Fruit fly (Drosophila melanogaster): ENCODE results near the gene CG10680.

CG10680 gene

dm6 chr2L:19941352-19941851, 22.5 kb upstream of the CG10680 start (continued):
- TF ChIP-seq Stat92E (GFP tag; optimal IDR thresholded peaks at IDR 0.05) = no peak
- TF ChIP-seq ems (GFP tag; optimal IDR thresholded peaks at IDR 0.05) = peak; percentile 56
- peak; percentile 63 for TF ChIP-seq trh (GFP tag; optimal IDR thresholded peaks at IDR 0.05)
- no peak for TF ChIP-seq B-H2 (GFP tag; optimal IDR thresholded peaks at IDR 0.05)
- peak; percentile 84 for TF ChIP-seq HmgZ (tag; optimal IDR thresholded peaks at IDR 0.05)
- peak; percentile 96 for TF ChIP-seq Dbx (GFP tag; IDR thresholded peaks at IDR 0.05)
- peak; percentile 81 for TF ChIP-seq sens-2 (GFP tag; IDR thresholded peaks at IDR 0.05)
- peak; percentile 82 to 83 for TF ChIP-seq chif (GFP tag; optimal IDR thresholded peaks at IDR 0.05)
- peak; percentile 84 for TF ChIP-seq BtbVII (GFP tag; optimal IDR thresholded peaks at IDR 0.05)
- peak; percentile 76 for TF ChIP-seq Myb (GFP tag; optimal IDR thresholded peaks at IDR 0.05)
- peak; percentile 70 for TF ChIP-seq CG12942 (GFP tag; optimal IDR thresholded peaks at IDR 0.05)
- peak; percentile 90 for TF ChIP-seq Awh (GFP tag; IDR thresholded peaks at IDR 0.05)
- TF ChIP-seq Sox100B (GFP tag; optimal IDR thresholded peaks at IDR 0.05) = peak; percentile 66
- TF ChIP-seq CG17612 (GFP tag; IDR thresholded peaks at IDR 0.05) = peak; percentile 77; the same call in 1 of the 2 replicates
- TF ChIP-seq rib (GFP tag; IDR thresholded peaks at IDR 0.05) = peak; percentile 88
- TF ChIP-seq CG34422 (GFP tag; IDR thresholded peaks at IDR 0.05) = peak; percentile 94
- peak; percentile 93 for TF ChIP-seq CG14441 (GFP tag; IDR thresholded peaks at IDR 0.05)
- TF ChIP-seq CG17829 (tag; optimal IDR thresholded peaks at IDR 0.05) = peak; percentile 74
- TF ChIP-seq CG6791 (GFP tag; IDR thresholded peaks at IDR 0.05; ENCODE audit: partially characterized antibody) = no peak
- TF ChIP-seq Trl (optimal IDR thresholded peaks at IDR 0.05) = no peak
- peak; percentile 83 for TF ChIP-seq Trl (GFP tag; optimal IDR thresholded peaks at IDR 0.05)
- TF ChIP-seq CG8290 (GFP tag; optimal IDR thresholded peaks at IDR 0.05) = peak; percentile 59
- peak in 1 of 2 experiments; percentile 88 for TF ChIP-seq CG8290 (tag; optimal IDR thresholded peaks at IDR 0.05)
- peak; percentile 80 for TF ChIP-seq vfl (GFP tag; optimal IDR thresholded peaks at IDR 0.05)
- no peak for TF ChIP-seq CG31388 (GFP tag; optimal IDR thresholded peaks at IDR 0.05)
- no peak; the same call in none of the 2 replicates for TF ChIP-seq Ravus (GFP tag; IDR thresholded peaks at IDR 0.05)
- TF ChIP-seq CG30403 (GFP tag; optimal IDR thresholded peaks at IDR 0.05) = peak; percentile 90
- TF ChIP-seq Mes4 (GFP tag; optimal IDR thresholded peaks at IDR 0.05) = peak; percentile 66
- TF ChIP-seq sens (GFP tag) = peak; percentile 96
- TF ChIP-seq MTF-1 (GFP tag; optimal IDR thresholded peaks at IDR 0.05; ENCODE audit: borderline replicate concordance) = peak; percentile 7
- TF ChIP-seq cg (GFP tag; optimal IDR thresholded peaks at IDR 0.05) = no peak
- peak; percentile 71 for TF ChIP-seq CG31441 (GFP tag; IDR thresholded peaks at IDR 0.05)
- TF ChIP-seq CG6813 (GFP tag; optimal IDR thresholded peaks at IDR 0.05) = peak; percentile 76
- peak; percentile 94 for TF ChIP-seq sob (GFP tag; IDR thresholded peaks at IDR 0.05)
- TF ChIP-seq CG6175 (GFP tag; IDR thresholded peaks at IDR 0.05) = peak; percentile 88
- TF ChIP-seq Hr51 (GFP tag; optimal IDR thresholded peaks at IDR 0.05) = peak; percentile 84 to 86
- TF ChIP-seq ro (GFP tag; IDR thresholded peaks at IDR 0.05) = peak; percentile 44; the same call in 1 of the 2 replicates
- TF ChIP-seq stc (GFP tag; IDR thresholded peaks at IDR 0.05) = peak; percentile 90
- no peak for TF ChIP-seq Kr (GFP tag; optimal IDR thresholded peaks at IDR 0.05)
- TF ChIP-seq slbo (GFP tag; IDR thresholded peaks at IDR 0.05) = peak; percentile 96
- TF ChIP-seq odd (GFP tag; optimal IDR thresholded peaks at IDR 0.05) = peak; percentile 78
- TF ChIP-seq CG6654 (GFP tag; optimal IDR thresholded peaks at IDR 0.05) = peak; percentile 38
- TF ChIP-seq sr (GFP tag; IDR thresholded peaks at IDR 0.05) = peak; percentile 45; the same call in 1 of the 3 replicates
- TF ChIP-seq crp (GFP tag; optimal IDR thresholded peaks at IDR 0.05) = peak in 1 of 2 experiments; percentile 33
- TF ChIP-seq pb (GFP tag; optimal IDR thresholded peaks at IDR 0.05) = peak; percentile 55
- peak; percentile 85 for TF ChIP-seq Dip3 (GFP tag; optimal IDR thresholded peaks at IDR 0.05)
- TF ChIP-seq CG2712 (tag; optimal IDR thresholded peaks at IDR 0.05) = peak; percentile 84
- no peak for TF ChIP-seq Hr39 (optimal IDR thresholded peaks at IDR 0.05)
- TF ChIP-seq Lim3 (GFP tag; IDR thresholded peaks at IDR 0.05) = peak; percentile 35; the same call in 1 of the 2 replicates
- peak; percentile 63 for TF ChIP-seq dimm (GFP tag; IDR thresholded peaks at IDR 0.05)
- TF ChIP-seq crol (GFP tag; IDR thresholded peaks at IDR 0.05) = peak; percentile 34; the same call in 1 of the 2 replicates
- TF ChIP-seq zfh2 (GFP tag; optimal IDR thresholded peaks at IDR 0.05) = peak; percentile 91

Data from whole organism, embryonic.